Fruit fly (Drosophila melanogaster) whole organism, embryonic: ENCODE results near the gene CG13097.
A peak's percentile ranks its signal among the peaks of the same experiment; 100 is the strongest.

ENCODE experiments used
- ATbp ChIP-seq: fragments of 200-800 bp; sonication (Bioruptor generic); optimal IDR thresholded peaks from 2 replicates; lab custom pipeline; 2017; ENCODE audit warnings: missing biosample characterization, mild to moderate bottlenecking, missing genetic modification characterization, missing genetic modification reagents
- Bgb ChIP-seq: fragments of 200-800 bp; sonication (Bioruptor generic); IDR thresholded peaks from 2 replicates; pipeline ENCODE4 v1.3.6; 2022; ENCODE audit warnings: missing biosample characterization, missing genetic modification characterization; ENCODE audit not compliant: partially characterized antibody
- CG10959 ChIP-seq: fragments of 200-800 bp; sonication (Bioruptor generic); IDR thresholded peaks from 2 replicates; pipeline ENCODE4 v1.3.6; 2022; ENCODE audit warnings: missing biosample characterization, missing genetic modification characterization
- CG12219 ChIP-seq: fragments of 200-800 bp; sonication (Bioruptor generic); optimal IDR thresholded peaks from 3 replicates; lab custom pipeline; 2018; ENCODE audit warnings: missing biosample characterization, mild to moderate bottlenecking, missing genetic modification characterization
- CG12744 ChIP-seq: fragments of 200-800 bp; sonication (Bioruptor generic); optimal IDR thresholded peaks from 2 replicates; lab custom pipeline; 2016; ENCODE audit warnings: missing biosample characterization, missing genetic modification characterization
- CG13894 ChIP-seq: fragments of 200-800 bp; sonication (Bioruptor generic); optimal IDR thresholded peaks from 3 replicates; lab custom pipeline; 2018; ENCODE audit warnings: missing biosample characterization, mild to moderate bottlenecking, missing genetic modification characterization, moderate library complexity
- CG14667 ChIP-seq: fragments of 200-800 bp; sonication (Bioruptor generic); IDR thresholded peaks from 2 replicates; pipeline ENCODE4 v1.3.6; 2022; ENCODE audit warnings: missing biosample characterization, missing genetic modification characterization
- CG15073 ChIP-seq: fragments of 200-800 bp; sonication (Bioruptor generic); optimal IDR thresholded peaks from 2 replicates; lab custom pipeline; 2016; ENCODE audit warnings: missing biosample characterization, missing genetic modification characterization
- CG15269 ChIP-seq: fragments of 200-800 bp; sonication (Bioruptor generic); optimal IDR thresholded peaks from 2 replicates; lab custom pipeline; 2018; ENCODE audit warnings: missing biosample characterization, mild to moderate bottlenecking, missing genetic modification characterization, moderate library complexity
- CG16779 ChIP-seq: fragments of 200-800 bp; sonication (Bioruptor generic); IDR thresholded peaks from 2 replicates; pipeline ENCODE4 v1.3.6; 2022; ENCODE audit warnings: missing biosample characterization, missing genetic modification characterization
- CG18599 ChIP-seq: fragments of 200-800 bp; sonication (Bioruptor generic); optimal IDR thresholded peaks from 3 replicates; lab custom pipeline; 2017; ENCODE audit warnings: missing biosample characterization, missing genetic modification characterization, mild to moderate bottlenecking, moderate library complexity, missing genetic modification reagents
- CG2120 ChIP-seq: fragments of 200-800 bp; sonication (Bioruptor generic); optimal IDR thresholded peaks from 3 replicates; lab custom pipeline; 2016; ENCODE audit warnings: missing biosample characterization, missing genetic modification characterization
- CG2129 ChIP-seq: fragments of 200-800 bp; sonication (Bioruptor generic); IDR thresholded peaks from 2 replicates; pipeline ENCODE4 v1.3.6; 2022; ENCODE audit warnings: missing biosample characterization, missing genetic modification characterization; ENCODE audit not compliant: partially characterized antibody
- CG2875 ChIP-seq: fragments of 200-800 bp; sonication (Bioruptor generic); optimal IDR thresholded peaks from 2 replicates; lab custom pipeline; 2017; ENCODE audit warnings: missing biosample characterization, mild to moderate bottlenecking, missing genetic modification characterization, missing genetic modification reagents
- CG31365 ChIP-seq: fragments of 200-800 bp; sonication (Bioruptor generic); optimal IDR thresholded peaks from 2 replicates; lab custom pipeline; 2018; ENCODE audit warnings: missing biosample characterization, mild to moderate bottlenecking, missing genetic modification characterization
- CG33213 ChIP-seq: fragments of 200-800 bp; sonication (Bioruptor generic); optimal IDR thresholded peaks from 3 replicates; lab custom pipeline; 2016; ENCODE audit warnings: missing biosample characterization, missing genetic modification characterization
- CG33557 ChIP-seq: fragments of 200-800 bp; sonication (Bioruptor generic); optimal IDR thresholded peaks from 2 replicates; lab custom pipeline; 2019; ENCODE audit warnings: missing biosample characterization, mild to moderate bottlenecking, missing genetic modification characterization, moderate library complexity
- CG4820 ChIP-seq: fragments of 200-800 bp; sonication (Bioruptor generic); optimal IDR thresholded peaks from 3 replicates; lab custom pipeline; 2016; ENCODE audit warnings: missing biosample characterization, missing genetic modification characterization
- CG5180 ChIP-seq: fragments of 200-800 bp; sonication (Bioruptor generic); optimal IDR thresholded peaks from 3 replicates; lab custom pipeline; 2017; ENCODE audit warnings: missing biosample characterization, missing genetic modification characterization, mild to moderate bottlenecking, moderate library complexity, missing genetic modification reagents
- CG6813 ChIP-seq: fragments of 200-800 bp; sonication (Bioruptor generic); optimal IDR thresholded peaks from 2 replicates; lab custom pipeline; 2017; ENCODE audit warnings: missing biosample characterization, missing genetic modification characterization, mild to moderate bottlenecking, moderate library complexity, missing genetic modification reagents
- CG7928 ChIP-seq: fragments of 200-800 bp; sonication (Bioruptor generic); optimal IDR thresholded peaks from 2 replicates; lab custom pipeline; 2017; ENCODE audit warnings: missing biosample characterization, mild to moderate bottlenecking, missing genetic modification characterization
- CHES-1-like ChIP-seq: fragments of 200-800 bp; sonication (Bioruptor generic); optimal IDR thresholded peaks from 2 replicates; lab custom pipeline; 2016; ENCODE audit warnings: missing biosample characterization, missing genetic modification characterization
- Chrac-16 ChIP-seq: fragments of 200-800 bp; sonication (Bioruptor generic); optimal IDR thresholded peaks from 3 replicates; lab custom pipeline; 2016; ENCODE audit warnings: missing biosample characterization, missing genetic modification characterization
- Dip3 ChIP-seq: fragments of 200-800 bp; sonication (Bioruptor generic); optimal IDR thresholded peaks from 3 replicates; lab custom pipeline; 2016; ENCODE audit warnings: missing biosample characterization, missing genetic modification characterization
- Doc3 ChIP-seq: fragments of 200-800 bp; sonication (Bioruptor generic); IDR thresholded peaks from 3 replicates; pipeline ENCODE4 v1.3.6; 2022; ENCODE audit warnings: missing biosample characterization, missing genetic modification characterization; ENCODE audit not compliant: partially characterized antibody
- Ets65A ChIP-seq: fragments of 200-800 bp; sonication (Bioruptor generic); peaks from one replicate; lab custom pipeline; 2016; ENCODE audit warnings: missing biosample characterization, missing genetic modification characterization
- Fer2 ChIP-seq: fragments of 200-800 bp; sonication (Bioruptor generic); optimal IDR thresholded peaks from 2 replicates; lab custom pipeline; 2018; ENCODE audit warnings: missing biosample characterization, mild to moderate bottlenecking, missing genetic modification characterization, moderate library complexity
- Fer3 ChIP-seq: fragments of 200-800 bp; sonication (Bioruptor generic); optimal IDR thresholded peaks from 2 replicates; lab custom pipeline; 2018; ENCODE audit warnings: missing biosample characterization, mild to moderate bottlenecking, missing genetic modification characterization, moderate library complexity
- Jarid2 ChIP-seq: fragments of 200-800 bp; sonication (Bioruptor generic); optimal IDR thresholded peaks from 3 replicates; lab custom pipeline; 2017; ENCODE audit warnings: mild to moderate bottlenecking, missing biosample characterization, missing genetic modification reagents, missing genetic modification characterization
- MBD-R2 ChIP-seq: fragments of 200-800 bp; sonication (Bioruptor generic); IDR thresholded peaks from 2 replicates; pipeline ENCODE4 v1.3.6; 2022; ENCODE audit warnings: missing biosample characterization, missing genetic modification characterization
- NfI ChIP-seq: fragments of 200-800 bp; sonication (Bioruptor generic); optimal IDR thresholded peaks from 3 replicates; lab custom pipeline; 2018; ENCODE audit warnings: missing biosample characterization, mild to moderate bottlenecking, missing genetic modification characterization, moderate library complexity
- Ssrp ChIP-seq: fragments of 200-800 bp; sonication (Bioruptor generic); optimal IDR thresholded peaks from 2 replicates; lab custom pipeline; 2018; ENCODE audit warnings: missing biosample characterization, mild to moderate bottlenecking, missing genetic modification characterization, moderate library complexity
- YL-1 ChIP-seq: fragments of 200-800 bp; sonication (Bioruptor generic); optimal IDR thresholded peaks from 3 replicates; lab custom pipeline; 2017; ENCODE audit warnings: missing biosample characterization, mild to moderate bottlenecking, missing genetic modification characterization
- ac ChIP-seq: fragments of 200-800 bp; sonication (Bioruptor generic); optimal IDR thresholded peaks from 3 replicates; lab custom pipeline; 2017; ENCODE audit warnings: missing biosample characterization, mild to moderate bottlenecking, missing genetic modification characterization
- ato ChIP-seq: fragments of 200-800 bp; sonication (Bioruptor generic); IDR thresholded peaks from 2 replicates; pipeline ENCODE4 v1.3.6; 2022; ENCODE audit warnings: missing biosample characterization, missing genetic modification characterization; ENCODE audit not compliant: partially characterized antibody
- da ChIP-seq: fragments of 200-800 bp; sonication (Bioruptor generic); optimal IDR thresholded peaks from 2 replicates; lab custom pipeline; 2016; ENCODE audit warnings: missing biosample characterization, missing genetic modification characterization
- danr ChIP-seq: fragments of 200-800 bp; sonication (Bioruptor generic); IDR thresholded peaks from 2 replicates; pipeline ENCODE4 v1.3.6; 2022; ENCODE audit warnings: missing biosample characterization, missing genetic modification characterization
- dysf ChIP-seq: fragments of 200-800 bp; sonication (Bioruptor generic); IDR thresholded peaks from 3 replicates; pipeline ENCODE4 v1.3.6; 2022; ENCODE audit warnings: missing biosample characterization, missing genetic modification characterization
- emc ChIP-seq: fragments of 200-800 bp; sonication (Bioruptor generic); optimal IDR thresholded peaks from 2 replicates; lab custom pipeline; 2016; ENCODE audit warnings: missing biosample characterization, missing genetic modification characterization
- fd96Cb ChIP-seq: fragments of 200-800 bp; sonication (Bioruptor generic); optimal IDR thresholded peaks from 2 replicates; lab custom pipeline; 2018; ENCODE audit warnings: missing biosample characterization, mild to moderate bottlenecking, missing genetic modification characterization, moderate library complexity
- hbn ChIP-seq: fragments of 200-800 bp; sonication (Bioruptor generic); IDR thresholded peaks from 2 replicates; pipeline ENCODE4 v1.3.6; 2022; ENCODE audit warnings: missing biosample characterization, missing genetic modification characterization; ENCODE audit not compliant: partially characterized antibody
- odd ChIP-seq: fragments of 200-800 bp; sonication (Bioruptor generic); optimal IDR thresholded peaks from 2 replicates; lab custom pipeline; 2017; ENCODE audit warnings: missing biosample characterization, mild to moderate bottlenecking, missing genetic modification characterization
- pb ChIP-seq: fragments of 200-800 bp; sonication (Bioruptor generic); optimal IDR thresholded peaks from 3 replicates; lab custom pipeline; 2016; ENCODE audit warnings: missing biosample characterization, missing genetic modification characterization
- schlank ChIP-seq: fragments of 200-800 bp; sonication (Bioruptor generic); optimal IDR thresholded peaks from 2 replicates; lab custom pipeline; 2018; ENCODE audit warnings: missing biosample characterization, mild to moderate bottlenecking, missing genetic modification characterization
- scrt ChIP-seq: fragments of 200-800 bp; sonication (Bioruptor generic); optimal IDR thresholded peaks from 2 replicates; lab custom pipeline; 2018; ENCODE audit warnings: missing biosample characterization, mild to moderate bottlenecking, missing genetic modification characterization, moderate library complexity
- ssp ChIP-seq: fragments of 200-800 bp; sonication (Bioruptor generic); IDR thresholded peaks from 2 replicates; pipeline ENCODE4 v1.3.6; 2022; ENCODE audit warnings: missing biosample characterization, missing genetic modification characterization
- tna ChIP-seq: fragments of 200-800 bp; sonication (Bioruptor generic); IDR thresholded peaks from 2 replicates; pipeline ENCODE4 v1.3.6; 2022; ENCODE audit warnings: missing biosample characterization, missing genetic modification characterization; ENCODE audit not compliant: partially characterized antibody
- trh ChIP-seq: fragments of 200-800 bp; sonication (Bioruptor generic); optimal IDR thresholded peaks from 2 replicates; lab custom pipeline; 2016; ENCODE audit warnings: missing biosample characterization, missing genetic modification characterization
- tup ChIP-seq: fragments of 200-800 bp; sonication (Bioruptor generic); optimal IDR thresholded peaks from 2 replicates; lab custom pipeline; 2016; ENCODE audit warnings: missing biosample characterization, mild to moderate bottlenecking, missing genetic modification characterization, moderate library complexity
- yki ChIP-seq: fragments of >200 bp; optimal IDR thresholded peaks from 3 replicates; lab custom pipeline; 2018

The CG13097 gene

dm6 chr2L:8514748-8515147 lies at the start of gene CG13097, which contains the start of gene PIG-U (continued):
- TF ChIP-seq odd (GFP tag; lab: Kevin White, UChicago) (peak; percentile 33), CG15073 (peak; percentile 6), CG4820 (GFP tag; lab: Kevin White, UChicago) (peak; percentile 72), scrt (GFP tag; lab: Kevin White, UChicago) (peak; percentile 66), Ets65A (GFP tag; lab: Kevin White, UChicago) (peak; percentile 95), CG7928 (GFP tag; lab: Kevin White, UChicago) (peak; percentile 50), CG33557 (GFP tag; lab: Kevin White, UChicago) (peak; percentile 80), CG15269 (tag; lab: Kevin White, UChicago) (no peak), CG12744 (GFP tag; lab: Kevin White, UChicago) (peak; percentile 67), danr (GFP tag; lab: Robert Waterston, UW) (peak; percentile 58; the same call in 1 of the 2 replicates), trh (GFP tag; lab: Kevin White, UChicago) (peak; percentile 62), da (GFP tag; lab: Kevin White, UChicago) (peak; percentile 39), tna (GFP tag; lab: Robert Waterston, UW) (peak; percentile 75; the same call in 1 of the 2 replicates), CG14667 (GFP tag; lab: Robert Waterston, UW) (peak; percentile 64), CG33213 (GFP tag; lab: Kevin White, UChicago) (peak; percentile 78), tup (GFP tag; lab: Kevin White, UChicago) (peak; percentile 84), Chrac-16 (peak; percentile 89), CG6813 (GFP tag; lab: Kevin White, UChicago) (peak; percentile 57), YL-1 (GFP tag; lab: Kevin White, UChicago) (peak; percentile 70), ATbp (GFP tag; lab: Kevin White, UChicago) (no peak), Bgb (GFP tag; lab: Robert Waterston, UW) (peak; percentile 85), NfI (GFP tag; lab: Kevin White, UChicago) (peak; percentile 70), emc (GFP tag; lab: Kevin White, UChicago) (no peak), ssp (peak; percentile 74), CG12219 (GFP tag; lab: Kevin White, UChicago) (no peak), hbn (peak; percentile 96), CHES-1-like (GFP tag; lab: Kevin White, UChicago) (peak; percentile 81), CG2875 (no peak), ac (GFP tag; lab: Kevin White, UChicago) (peak; percentile 1), CG5180 (GFP tag; lab: Kevin White, UChicago) (no peak), Dip3 (GFP tag; lab: Kevin White, UChicago) (peak; percentile 84), ato (GFP tag; lab: Robert Waterston, UW) (no peak), Fer3 (peak; percentile 77), CG2129 (GFP tag; lab: Robert Waterston, UW) (peak; percentile 97), CG18599 (no peak), Fer2 (tag; lab: Kevin White, UChicago) (peak; percentile 76), CG16779 (GFP tag; lab: Robert Waterston, UW) (no peak), CG2120 (peak; percentile 92), CG31365 (tag; lab: Kevin White, UChicago) (no peak), schlank (tag; lab: Kevin White, UChicago) (peak; percentile 50), CG13894 (peak; percentile 86), Jarid2 (GFP tag; lab: Kevin White, UChicago) (no peak), MBD-R2 (peak; percentile 91; the same call in 1 of the 2 replicates), yki (lab: Kevin White, UChicago) (no peak), CG10959 (peak; percentile 58; the same call in 1 of the 2 replicates), dysf (GFP tag; lab: Robert Waterston, UW) (peak; percentile 85), fd96Cb (tag; lab: Kevin White, UChicago) (peak; percentile 53), Ssrp (tag; lab: Kevin White, UChicago) (peak; percentile 63), pb (GFP tag; lab: Kevin White, UChicago) (peak; percentile 10), Doc3 (GFP tag; lab: Robert Waterston, UW) (peak; percentile 98)
